Fruit fly (Drosophila melanogaster): ENCODE measurements around the gene CG6136.

CG6136 gene

dm6 chr3R:15371833-15372232 lies at the start of gene CG6136, which contains the start of gene Ccm3:
TSS of gene CG6136 (minus strand) at chr3R:15372212.
TSS of gene Ccm3 (plus strand) at chr3R:15371957.
- TF ChIP-seq CG9139 (GFP tag; optimal IDR thresholded peaks at IDR 0.05) (no peak), acj6 (GFP tag; optimal IDR thresholded peaks at IDR 0.05) (no peak), cyc (GFP tag; optimal IDR thresholded peaks at IDR 0.05) (peak; percentile 38), Met (GFP tag; optimal IDR thresholded peaks at IDR 0.05) (no peak), Eip78C (GFP tag) (peak; percentile 35), achi (GFP tag; optimal IDR thresholded peaks at IDR 0.05) (peak; percentile 18), CG3032 (tag; optimal IDR thresholded peaks at IDR 0.05) (peak; percentile 30), CG8632 (GFP tag; optimal IDR thresholded peaks at IDR 0.05) (no peak), CG8319 (GFP tag; optimal IDR thresholded peaks at IDR 0.05) (no peak), lz (GFP tag; optimal IDR thresholded peaks at IDR 0.05) (peak; percentile 43), CG6854 (GFP tag; optimal IDR thresholded peaks at IDR 0.05) (peak; percentile 38), CG32006 (GFP tag; optimal IDR thresholded peaks at IDR 0.05) (no peak), topi (GFP tag; optimal IDR thresholded peaks at IDR 0.05) (peak; percentile 47), fkh (GFP tag; optimal IDR thresholded peaks at IDR 0.05) (no peak), Eip75B (GFP tag; optimal IDR thresholded peaks at IDR 0.05) (peak; percentile 32), CG7368 (GFP tag; optimal IDR thresholded peaks at IDR 0.05) (no peak), Sox14 (GFP tag; optimal IDR thresholded peaks at IDR 0.05) (peak; percentile 19), salr (GFP tag; optimal IDR thresholded peaks at IDR 0.05) (no peak), esn (GFP tag; optimal IDR thresholded peaks at IDR 0.05) (peak; percentile 63), CG31627 (GFP tag; optimal IDR thresholded peaks at IDR 0.05) (peak; percentile 44)

- TF ChIP-seq Eip78C (GFP tag) (peak; percentile 56), eg (GFP tag; IDR thresholded peaks at IDR 0.05) (0 out of 3 replicates have a peak, but pooled peaks have one; percentile 28), ss (GFP tag; optimal IDR thresholded peaks at IDR 0.05) (peak; percentile 7 to 15), pdm3 (GFP tag; optimal IDR thresholded peaks at IDR 0.05) (no peak), Blimp-1 (GFP tag; optimal IDR thresholded peaks at IDR 0.05) (peak; percentile 19)
Measured at dm6 chr3R:15420375-15420931, 48.4 kb upstream of the CG6136 start.

- no peak for TF ChIP-seq CG11294 (GFP tag; IDR thresholded peaks at IDR 0.05)
- TF ChIP-seq Smox (GFP tag; optimal IDR thresholded peaks at IDR 0.05), result peak; percentile 43
- TF ChIP-seq eg (GFP tag; IDR thresholded peaks at IDR 0.05), result no peak
- TF ChIP-seq Eip78C (GFP tag), result peak; percentile 73
- TF ChIP-seq ss (GFP tag; optimal IDR thresholded peaks at IDR 0.05), result peak in 1 of 2 experiments; percentile 45
- no peak for TF ChIP-seq CG4318 (GFP tag; optimal IDR thresholded peaks at IDR 0.05)
- TF ChIP-seq CG6808 (GFP tag; optimal IDR thresholded peaks at IDR 0.05), result no peak
- peak; percentile 1 for TF ChIP-seq Sox14 (GFP tag; optimal IDR thresholded peaks at IDR 0.05)
- peak; percentile 64 for TF ChIP-seq svp (GFP tag)
- TF ChIP-seq CG8632 (GFP tag; optimal IDR thresholded peaks at IDR 0.05), result peak; percentile 43
- no peak for TF ChIP-seq CG8119 (GFP tag; IDR thresholded peaks at IDR 0.05)
- no peak for TF ChIP-seq Hr4 (GFP tag; optimal IDR thresholded peaks at IDR 0.05)
- TF ChIP-seq CG16779 (tag; optimal IDR thresholded peaks at IDR 0.05), result no peak
- peak; percentile 50 for TF ChIP-seq Met (GFP tag; optimal IDR thresholded peaks at IDR 0.05)
- TF ChIP-seq Hr38 (GFP tag; optimal IDR thresholded peaks at IDR 0.05), result no peak
- no peak for TF ChIP-seq Eip93F (GFP tag; optimal IDR thresholded peaks at IDR 0.05)
- peak; percentile 49 for TF ChIP-seq CG3032 (tag; optimal IDR thresholded peaks at IDR 0.05)
- peak; percentile 48 for TF ChIP-seq acj6 (GFP tag; optimal IDR thresholded peaks at IDR 0.05)
- TF ChIP-seq CG34406 (GFP tag; optimal IDR thresholded peaks at IDR 0.05), result peak; percentile 39
- peak; percentile 10 for TF ChIP-seq vri (GFP tag; optimal IDR thresholded peaks at IDR 0.05)
- TF ChIP-seq CG8319 (GFP tag; optimal IDR thresholded peaks at IDR 0.05), result no peak
- TF ChIP-seq CG11902 (GFP tag; optimal IDR thresholded peaks at IDR 0.05), result no peak
- TF ChIP-seq Sox15 (GFP tag; optimal IDR thresholded peaks at IDR 0.05), result no peak
- TF ChIP-seq CG6854 (GFP tag; optimal IDR thresholded peaks at IDR 0.05), result no peak
- TF ChIP-seq topi (GFP tag; optimal IDR thresholded peaks at IDR 0.05), result peak; percentile 19
- peak; percentile 23 for TF ChIP-seq lz (GFP tag; optimal IDR thresholded peaks at IDR 0.05)
- TF ChIP-seq esn (GFP tag; optimal IDR thresholded peaks at IDR 0.05), result peak; percentile 45
- TF ChIP-seq Gug (GFP tag; IDR thresholded peaks at IDR 0.05), result no peak
- peak; percentile 22 for TF ChIP-seq Ets96B (tag; optimal IDR thresholded peaks at IDR 0.05)
- no peak for TF ChIP-seq Blimp-1 (GFP tag; optimal IDR thresholded peaks at IDR 0.05)
- TF ChIP-seq dsx (GFP tag; optimal IDR thresholded peaks at IDR 0.05; ENCODE audit: poor library complexity, severe bottlenecking), result no peak
- TF ChIP-seq CG31627 (GFP tag; optimal IDR thresholded peaks at IDR 0.05), result peak; percentile 25
- TF ChIP-seq net (GFP tag; optimal IDR thresholded peaks at IDR 0.05), result peak; percentile 19
- TF ChIP-seq Lpt (GFP tag; optimal IDR thresholded peaks at IDR 0.05), result no peak
- no peak for TF ChIP-seq fd85E (GFP tag; optimal IDR thresholded peaks at IDR 0.05)
Measured at dm6 chr3R:15418824-15419530, 47.0 kb upstream of the CG6136 start.

Measured in whole organism, prepupa.